Worm (Caenorhabditis elegans) whole organism, young adult: ENCODE results near the gene K05F6.10.

Experiments used
- B0019.2 ChIP-seq: fragments of 200-800 bp; sonication (Bioruptor generic); conservative IDR thresholded peaks from 2 replicates; pipeline ENCODE4 v1.3.6; 2022; ENCODE audit warnings: missing genetic modification reagents, missing genetic modification characterization, missing compliant biosample characterization
- B0261.1 ChIP-seq: sonication (generic microtip); optimal IDR thresholded peaks from 2 replicates; lab custom pipeline; 2016; ENCODE audit warnings: mild to moderate bottlenecking, missing genetic modification characterization, moderate library complexity, missing compliant biosample characterization
- F22D6.2 ChIP-seq: sonication (generic microtip); optimal IDR thresholded peaks from 2 replicates; lab custom pipeline; 2016; ENCODE audit warnings: mild to moderate bottlenecking, missing genetic modification characterization, missing compliant biosample characterization
- F57A8.1 ChIP-seq: fragments of 200-800 bp; sonication (Bioruptor generic); optimal IDR thresholded peaks from 2 replicates; lab custom pipeline; 2018; ENCODE audit warnings: mild to moderate bottlenecking, missing genetic modification characterization, moderate library complexity, missing compliant biosample characterization
- F57C9.4 ChIP-seq: sonication (generic microtip); optimal IDR thresholded peaks from 2 replicates; lab custom pipeline; 2017; ENCODE audit warnings: mild to moderate bottlenecking, missing genetic modification characterization, missing compliant biosample characterization
- K12H6.12 ChIP-seq: fragments of 200-800 bp; sonication (Bioruptor generic); optimal IDR thresholded peaks from 2 replicates; lab custom pipeline; 2018; ENCODE audit warnings: mild to moderate bottlenecking, missing genetic modification characterization, missing compliant biosample characterization
- T07F8.4 ChIP-seq: sonication (generic microtip); optimal IDR thresholded peaks from 2 replicates; lab custom pipeline; 2016; ENCODE audit warnings: mild to moderate bottlenecking, missing genetic modification characterization, moderate library complexity, missing compliant biosample characterization
- T26A5.8 ChIP-seq: sonication (generic microtip); optimal IDR thresholded peaks from 2 replicates; lab custom pipeline; 2016; ENCODE audit warnings: missing genetic modification characterization, missing compliant biosample characterization
- Y53G8AR.9 ChIP-seq: fragments of 200-800 bp; sonication (Bioruptor generic); conservative IDR thresholded peaks from 2 replicates; pipeline ENCODE4 v1.3.6; 2022; ENCODE audit warnings: missing genetic modification reagents, missing genetic modification characterization, missing compliant biosample characterization
- Y95B8A.8 ChIP-seq: fragments of 200-800 bp; sonication (Bioruptor generic); IDR thresholded peaks from 2 replicates; pipeline ENCODE4 v1.3.6; 2022; ENCODE audit warnings: missing genetic modification reagents, missing genetic modification characterization, missing compliant biosample characterization
- akir-1 ChIP-seq: fragments of 200-800 bp; sonication (Bioruptor generic); optimal IDR thresholded peaks from 2 replicates; lab custom pipeline; 2018; ENCODE audit warnings: mild to moderate bottlenecking, missing genetic modification characterization, moderate library complexity, missing compliant biosample characterization
- aptf-3 ChIP-seq: fragments of 200-800 bp; sonication (Bioruptor generic); IDR thresholded peaks from 2 replicates; pipeline ENCODE4 v1.3.6; 2022; ENCODE audit warnings: missing genetic modification characterization, missing compliant biosample characterization
- attf-5 ChIP-seq: fragments of 200-800 bp; sonication (Bioruptor generic); optimal IDR thresholded peaks from 2 replicates; lab custom pipeline; 2018; ENCODE audit warnings: mild to moderate bottlenecking, missing genetic modification characterization, missing compliant biosample characterization
- bed-1 ChIP-seq: fragments of 200-800 bp; sonication (Bioruptor generic); IDR thresholded peaks from 2 replicates; pipeline ENCODE4 v1.3.6; 2022; ENCODE audit warnings: missing genetic modification reagents, missing genetic modification characterization, missing compliant biosample characterization
- bed-2 ChIP-seq: fragments of 200-800 bp; sonication (Bioruptor generic); IDR thresholded peaks from 2 replicates; pipeline ENCODE4 v1.3.6; 2022; ENCODE audit warnings: missing genetic modification reagents, missing genetic modification characterization, missing compliant biosample characterization
- ccch-3 ChIP-seq: fragments of 200-800 bp; sonication (Bioruptor generic); optimal IDR thresholded peaks from 2 replicates; lab custom pipeline; 2018; ENCODE audit warnings: mild to moderate bottlenecking, missing genetic modification characterization, missing compliant biosample characterization
- cebp-2 ChIP-seq: fragments of 200-800 bp; sonication (Bioruptor generic); IDR thresholded peaks from 2 replicates; pipeline ENCODE4 v1.3.6; 2022; ENCODE audit warnings: missing genetic modification characterization, missing compliant biosample characterization
- ceh-100 ChIP-seq: fragments of 200-800 bp; sonication (Bioruptor generic); IDR thresholded peaks from 2 replicates; pipeline ENCODE4 v1.3.6; 2022; ENCODE audit warnings: missing genetic modification reagents, missing genetic modification characterization, missing compliant biosample characterization
- ceh-40 ChIP-seq: fragments of 200-800 bp; sonication (Bioruptor generic); IDR thresholded peaks from 2 replicates; pipeline ENCODE4 v1.3.6; 2022; ENCODE audit warnings: missing genetic modification characterization, missing compliant biosample characterization
- ceh-58 ChIP-seq: fragments of 200-800 bp; sonication (Bioruptor generic); IDR thresholded peaks from 2 replicates; pipeline ENCODE4 v1.3.6; 2022; ENCODE audit warnings: missing genetic modification characterization, missing compliant biosample characterization
- die-1 ChIP-seq: sonication (generic microtip); optimal IDR thresholded peaks from 2 replicates; lab custom pipeline; 2016; ENCODE audit warnings: missing genotype, mild to moderate bottlenecking, missing genetic modification characterization, missing compliant biosample characterization
- dox-1 ChIP-seq: fragments of 200-800 bp; sonication (Bioruptor generic); IDR thresholded peaks from 2 replicates; pipeline ENCODE4 v1.3.6; 2022; ENCODE audit warnings: missing genetic modification reagents, missing genetic modification characterization, missing compliant biosample characterization
- egrh-3 ChIP-seq: fragments of 200-800 bp; sonication (Bioruptor generic); IDR thresholded peaks from 2 replicates; pipeline ENCODE4 v1.3.6; 2022; ENCODE audit warnings: missing genetic modification reagents, missing genetic modification characterization, missing compliant biosample characterization
- ekl-4 ChIP-seq: fragments of 200-800 bp; sonication (Bioruptor generic); IDR thresholded peaks from 2 replicates; pipeline ENCODE4 v1.3.6; 2022; ENCODE audit warnings: missing genetic modification reagents, missing genetic modification characterization, missing compliant biosample characterization
- fkh-3 ChIP-seq: sonication (generic microtip); optimal IDR thresholded peaks from 2 replicates; lab custom pipeline; 2016; ENCODE audit warnings: mild to moderate bottlenecking, missing genetic modification characterization, missing compliant biosample characterization
- gei-17 ChIP-seq: fragments of 200-800 bp; sonication (Bioruptor generic); optimal IDR thresholded peaks from 2 replicates; lab custom pipeline; 2018; ENCODE audit warnings: mild to moderate bottlenecking, missing genetic modification characterization, missing compliant biosample characterization
- hrde-1 ChIP-seq: sonication (generic microtip); optimal IDR thresholded peaks from 2 replicates; lab custom pipeline; 2016; ENCODE audit warnings: missing genetic modification characterization, mild to moderate bottlenecking, missing compliant biosample characterization, moderate library complexity, missing genotype, missing genetic modification reagents, borderline replicate concordance
- hsf-1 ChIP-seq: fragments of 200-800 bp; sonication (Bioruptor generic); IDR thresholded peaks from 2 replicates; pipeline ENCODE4 v1.3.6; 2022; ENCODE audit warnings: missing genetic modification reagents, missing genetic modification characterization, missing compliant biosample characterization
- let-526 ChIP-seq: fragments of 200-800 bp; sonication (Bioruptor generic); IDR thresholded peaks from 2 replicates; pipeline ENCODE4 v1.3.6; 2022; ENCODE audit warnings: missing genetic modification reagents, missing genetic modification characterization, missing compliant biosample characterization
- let-607 ChIP-seq, 2 experiments: fragments of 200-800 bp in 1 of 2; sonication (Bioruptor generic) in 1 of 2; sonication (generic microtip) in 1 of 2; optimal IDR thresholded peaks; 2 replicates each; lab custom pipeline; 2016 to 2018; ENCODE audit warnings: mild to moderate bottlenecking in 2 of 2, missing compliant biosample characterization in 2 of 2, missing genetic modification characterization in 2 of 2, moderate library complexity in 2 of 2, missing genotype in 1 of 2
- lsl-1 ChIP-seq: fragments of 200-800 bp; sonication (Bioruptor generic); optimal IDR thresholded peaks from 2 replicates; lab custom pipeline; 2018; ENCODE audit warnings: mild to moderate bottlenecking, missing genetic modification characterization, moderate library complexity, missing compliant biosample characterization
- madf-3 ChIP-seq: fragments of 200-800 bp; sonication (Bioruptor generic); IDR thresholded peaks from 2 replicates; pipeline ENCODE4 v1.3.6; 2022; ENCODE audit warnings: missing genetic modification reagents, missing genetic modification characterization, missing compliant biosample characterization
- mes-4 ChIP-seq: sonication (generic microtip); optimal IDR thresholded peaks from 2 replicates; lab custom pipeline; 2016; ENCODE audit warnings: missing genotype, missing genetic modification characterization, missing compliant biosample characterization
- pha-4 ChIP-seq: fragments of 150-350 bp; sonication (generic microtip); optimal IDR thresholded peaks from 2 replicates; lab custom pipeline; 2014; ENCODE audit warnings: missing biosample characterization, missing genetic modification reagents, missing genetic modification characterization
- rcor-1 ChIP-seq: fragments of 200-800 bp; sonication (Bioruptor generic); IDR thresholded peaks from 2 replicates; pipeline ENCODE4 v1.3.6; 2022; ENCODE audit warnings: missing genetic modification reagents, missing genetic modification characterization, missing compliant biosample characterization
- snpc-3.4 ChIP-seq: sonication (generic microtip); optimal IDR thresholded peaks from 2 replicates; lab custom pipeline; 2017; ENCODE audit warnings: missing genetic modification characterization, mild to moderate bottlenecking, missing compliant biosample characterization, antibody characterized with exemption, moderate library complexity, missing genotype, missing genetic modification reagents
- somi-1 ChIP-seq: fragments of 200-800 bp; sonication (Bioruptor generic); optimal IDR thresholded peaks from 2 replicates; lab custom pipeline; 2018; ENCODE audit warnings: mild to moderate bottlenecking, missing genetic modification characterization, missing compliant biosample characterization
- tbp1 ChIP-seq: fragments of 200-800 bp; sonication (Bioruptor generic); optimal IDR thresholded peaks from 2 replicates; lab custom pipeline; 2018; ENCODE audit warnings: mild to moderate bottlenecking, missing genetic modification characterization, missing compliant biosample characterization
- xnd-1 ChIP-seq: sonication (generic microtip); optimal IDR thresholded peaks from 2 replicates; lab custom pipeline; 2016; ENCODE audit warnings: missing genotype, missing genetic modification reagents, missing genetic modification characterization, missing compliant biosample characterization
- zfh-2 ChIP-seq: fragments of 200-800 bp; sonication (Bioruptor generic); conservative IDR thresholded peaks from 2 replicates; pipeline ENCODE4 v1.3.6; 2022; ENCODE audit warnings: missing genetic modification reagents, missing genetic modification characterization, missing compliant biosample characterization
- zim-3 ChIP-seq: sonication (generic microtip); optimal IDR thresholded peaks from 2 replicates; lab custom pipeline; 2017; ENCODE audit warnings: mild to moderate bottlenecking, missing genetic modification characterization, moderate library complexity, missing compliant biosample characterization
- ztf-18 ChIP-seq: sonication (generic microtip); optimal IDR thresholded peaks from 2 replicates; lab custom pipeline; 2016; ENCODE audit warnings: missing genotype, mild to moderate bottlenecking, missing genetic modification characterization, missing compliant biosample characterization
- ztf-22 ChIP-seq: fragments of 200-800 bp; sonication (Bioruptor generic); optimal IDR thresholded peaks from 2 replicates; lab custom pipeline; 2018; ENCODE audit warnings: mild to moderate bottlenecking, missing genetic modification characterization, moderate library complexity, missing compliant biosample characterization
- ztf-25 ChIP-seq: fragments of 200-800 bp; sonication (Bioruptor generic); IDR thresholded peaks from 2 replicates; pipeline ENCODE4 v1.3.6; 2022; ENCODE audit warnings: missing genetic modification reagents, missing genetic modification characterization, missing compliant biosample characterization
- ztf-26 ChIP-seq: sonication (generic microtip); optimal IDR thresholded peaks from 2 replicates; lab custom pipeline; 2017; ENCODE audit warnings: missing genetic modification characterization, missing compliant biosample characterization

Gene K05F6.10

DNA sequence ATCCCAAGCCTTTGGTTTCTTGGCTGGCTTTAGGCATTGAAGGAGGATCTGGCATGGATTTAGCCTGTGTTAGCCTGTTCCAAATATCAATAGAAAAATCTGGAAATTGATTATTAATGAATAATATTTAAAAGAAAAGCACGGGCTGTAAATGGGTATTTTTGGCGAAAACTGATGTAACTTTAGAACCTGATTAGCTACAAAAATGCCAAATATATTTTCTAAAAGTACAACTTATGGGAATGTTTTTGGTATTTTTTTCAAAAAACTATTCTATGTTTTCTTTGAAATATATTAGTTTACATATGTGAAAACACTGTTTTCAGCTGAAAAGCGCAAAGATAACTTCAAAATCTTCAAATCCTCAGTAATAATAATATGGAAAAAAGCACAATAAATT, 24.7 kb upstream of the K05F6.10 start, which contains the start of gene bath-26:
Gene bath-26, minus strand, starts transcription at position 101 of the 400 bp plus-strand sequence.
- no peak for TF ChIP-seq bed-1 (GFP tag; lab: Robert Waterston, UW)
- no peak for TF ChIP-seq snpc-3.4 (tag; lab: Kevin White, UChicago)
- no peak for TF ChIP-seq egrh-3 (GFP tag; lab: Robert Waterston, UW)
- no peak for TF ChIP-seq T07F8.4 (tag; lab: Kevin White, UChicago)
- no peak for TF ChIP-seq ceh-40 (GFP tag; lab: Robert Waterston, UW)
- no peak for TF ChIP-seq madf-3 (GFP tag; lab: Robert Waterston, UW)
- no peak for TF ChIP-seq ztf-22
- no peak for TF ChIP-seq ccch-3 (GFP tag; lab: Kevin White, UChicago)
- no peak for TF ChIP-seq gei-17
- no peak for TF ChIP-seq akir-1 (GFP tag; lab: Kevin White, UChicago)
- TF ChIP-seq K12H6.12 (tag; lab: Kevin White, UChicago) = no peak
- no peak for TF ChIP-seq mes-4 (tag; lab: Kevin White, UChicago)
- TF ChIP-seq bed-2 (GFP tag; lab: Robert Waterston, UW) = no peak
- TF ChIP-seq tbp1 = no peak
- TF ChIP-seq ztf-18 (tag; lab: Kevin White, UChicago) = no peak

DNA sequence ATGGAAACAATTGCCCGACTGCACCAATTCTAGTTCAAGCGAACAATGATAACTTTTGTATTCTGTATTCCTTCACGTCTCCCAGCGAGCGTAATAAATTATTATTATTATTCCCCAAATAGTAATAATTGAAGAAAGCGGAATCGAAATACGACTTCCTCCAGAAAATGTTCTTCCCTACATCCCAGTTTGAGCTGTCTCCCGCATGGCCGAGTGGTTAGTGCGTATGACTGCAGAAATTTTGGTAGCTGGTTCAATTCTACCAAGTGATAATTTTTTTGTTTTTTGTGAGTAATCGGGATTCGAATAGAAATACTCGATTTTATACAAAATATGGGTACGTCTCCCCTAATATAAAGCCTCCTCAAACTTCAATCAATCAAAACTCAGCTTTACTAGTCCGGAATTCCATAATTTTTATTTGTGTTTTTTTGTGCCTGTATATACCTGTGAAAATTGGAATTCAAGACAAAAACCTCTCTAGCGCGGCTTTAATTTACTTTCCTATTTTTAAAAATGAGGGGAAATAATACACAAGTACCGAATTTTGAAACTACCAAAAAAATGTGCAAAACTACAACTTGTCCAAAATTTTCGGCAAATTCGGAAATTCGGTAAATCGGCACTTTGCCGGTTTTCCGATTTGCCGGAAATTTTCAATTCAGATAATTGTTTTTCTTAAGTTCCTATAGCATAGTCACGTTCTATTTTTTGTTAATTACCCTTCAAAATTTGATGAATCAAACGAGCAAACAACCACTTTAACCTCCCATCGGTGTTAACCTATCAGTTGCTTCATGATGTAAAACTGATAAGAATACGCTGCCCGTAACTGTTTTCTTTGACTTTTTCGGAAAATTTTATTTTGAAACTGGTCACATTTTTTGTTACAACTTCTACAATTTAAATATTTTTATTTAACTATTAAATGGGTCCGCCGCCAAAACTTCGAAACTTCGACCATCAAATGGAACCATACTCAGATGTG, 21.5 kb upstream of the K05F6.10 start, which contains the start of gene bath-46:
Gene bath-46, plus strand, starts transcription at position 806 of the 988 bp plus-strand sequence.
- TF ChIP-seq tbp1 (peak; percentile 84), hsf-1 (GFP tag; lab: Robert Waterston, UW) (no peak), somi-1 (no peak), attf-5 (GFP tag; lab: Kevin White, UChicago) (no peak), let-607 (tag; optimal IDR thresholded peaks at IDR 0.05; lab: Kevin White, UChicago) (no peak), F22D6.2 (no peak), T26A5.8 (no peak), ztf-26 (tag; lab: Kevin White, UChicago) (no peak), ztf-25 (GFP tag; lab: Robert Waterston, UW) (0 out of 2 replicates have a peak, but pooled peaks have one; percentile 69), ekl-4 (GFP tag; lab: Robert Waterston, UW) (no peak), madf-3 (GFP tag; lab: Robert Waterston, UW) (no peak), aptf-3 (GFP tag; lab: Robert Waterston, UW) (no peak), dox-1 (GFP tag; lab: Robert Waterston, UW) (0 out of 2 replicates have a peak, but pooled peaks have one; percentile 24), let-526 (GFP tag; lab: Robert Waterston, UW) (no peak), pha-4 (tag; lab: Kevin White, UChicago) (no peak), xnd-1 (tag; lab: Kevin White, UChicago) (no peak), hrde-1 (no peak), Y95B8A.8 (GFP tag; lab: Robert Waterston, UW) (0 out of 2 replicates have a peak, but pooled peaks have one; percentile 46), F57A8.1 (GFP tag; lab: Kevin White, UChicago) (no peak), ceh-100 (no peak), ceh-58 (no peak), ceh-40 (GFP tag; lab: Robert Waterston, UW) (no peak), B0261.1 (tag; lab: Kevin White, UChicago) (peak; percentile 59), B0019.2 (GFP tag; lab: Robert Waterston, UW) (no peak), zim-3 (tag; lab: Kevin White, UChicago) (no peak), cebp-2 (GFP tag; lab: Robert Waterston, UW) (no peak), rcor-1 (0 out of 2 replicates have a peak, but pooled peaks have one; percentile 8), F57C9.4 (tag; lab: Kevin White, UChicago) (no peak), zfh-2 (no peak), fkh-3 (no peak), Y53G8AR.9 (no peak), die-1 (no peak), lsl-1 (GFP tag; lab: Kevin White, UChicago) (no peak)
